Worm (Caenorhabditis elegans) whole organism, L2 larva: Measurements from ENCODE around the gene T04F3.1.

Experiments used
- C34F6.9 ChIP-seq: fragments of 150-350 bp; optimal IDR thresholded peaks from 2 replicates; lab custom pipeline; 2014; ENCODE audit warnings: missing biosample characterization, missing genetic modification characterization
- R02D3.7 ChIP-seq: fragments of 150-350 bp; optimal IDR thresholded peaks from 2 replicates; lab custom pipeline; 2014; ENCODE audit warnings: missing biosample characterization, missing genetic modification characterization

ce11 chrV:11773420-11773819 is 33.6 kb downstream of the T04F3.1 start, which contains the start of gene bus-18:
- TF ChIP-seq R02D3.7 (tag; lab: Kevin White, UChicago) (no peak), C34F6.9 (tag; lab: Kevin White, UChicago) (no peak)
